Fruit fly (Drosophila melanogaster) Kc167 (cell line): Measurements from ENCODE around the gene tj.

ENCODE experiments used
- h ChIP-seq: fragments of >200 bp; optimal IDR thresholded peaks from 3 replicates; lab custom pipeline; 2018; ENCODE audit warnings: missing external identifiers
- insv ChIP-seq: fragments of >200 bp; optimal IDR thresholded peaks from 3 replicates; lab custom pipeline; 2018; ENCODE audit warnings: missing external identifiers
- ttk ChIP-seq: sonication (Bioruptor generic); optimal IDR thresholded peaks from 2 replicates; lab custom pipeline; 2017; ENCODE audit warnings: missing external identifiers

DNA sequence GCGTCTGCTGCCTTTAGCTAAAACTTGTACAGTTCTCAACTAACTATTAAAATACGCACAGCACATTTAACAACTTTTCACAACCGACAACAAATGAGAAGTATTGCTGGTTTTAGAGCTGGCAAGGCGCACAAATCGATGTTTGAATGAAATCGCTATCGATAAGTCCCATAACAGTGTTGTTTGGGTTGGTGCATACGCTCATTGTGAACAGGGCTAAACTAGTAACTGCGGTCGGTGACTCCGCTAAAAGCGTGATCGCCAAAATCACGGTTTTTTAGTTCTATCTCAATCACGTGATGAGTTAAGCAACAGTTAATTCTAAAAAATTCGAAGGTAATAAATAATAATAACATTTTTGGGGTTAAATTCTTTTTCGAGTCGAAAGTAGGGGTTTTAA is 10.7 kb upstream of the tj start, which contains the start of gene Top2:
- no peak for TF ChIP-seq h (lab: Kevin White, UChicago)
- TF ChIP-seq insv (lab: Kevin White, UChicago): no peak
- no peak for TF ChIP-seq ttk (lab: Kevin White, UChicago)
